Fruit fly (Drosophila melanogaster) whole organism, wandering third instar larva: Measurements from ENCODE around the gene Pex10.
A peak's percentile ranks its signal among the peaks of the same experiment; 100 is the strongest.

ENCODE experiments used
- Abd-B ChIP-seq: fragments of >200 bp; optimal IDR thresholded peaks from 2 replicates; lab custom pipeline; 2017; ENCODE audit warnings: missing biosample characterization, missing genetic modification characterization
- CG32264 ChIP-seq: fragments of 200-800 bp; sonication (Bioruptor generic); optimal IDR thresholded peaks from 2 replicates; lab custom pipeline; 2016; ENCODE audit warnings: missing biosample characterization, missing genetic modification characterization
- CG9705 ChIP-seq: fragments of 200-800 bp; sonication (Bioruptor generic); optimal IDR thresholded peaks from 2 replicates; lab custom pipeline; 2018; ENCODE audit warnings: missing biosample characterization, mild to moderate bottlenecking, missing genetic modification characterization
- Dfd ChIP-seq: fragments of >200 bp; optimal IDR thresholded peaks from 2 replicates; lab custom pipeline; 2017; ENCODE audit warnings: missing biosample characterization, missing genetic modification characterization
- Dif ChIP-seq: fragments of 200-275, 200-300 bp; sonication (Bioruptor generic); optimal IDR thresholded peaks from 2 replicates; lab custom pipeline; 2018; ENCODE audit warnings: missing biosample characterization, missing genetic modification characterization; ENCODE audit not compliant: partially characterized antibody
- GATAd ChIP-seq: sonication (Bioruptor generic); optimal IDR thresholded peaks from 2 replicates; lab custom pipeline; 2016; ENCODE audit warnings: missing biosample characterization, missing genetic modification characterization
- HLH106 ChIP-seq: fragments of 200-800 bp; optimal IDR thresholded peaks from 3 replicates; lab custom pipeline; 2019; ENCODE audit warnings: missing biosample characterization, mild to moderate bottlenecking, missing genetic modification characterization, moderate library complexity
- Hnf4 ChIP-seq: fragments of 200-800 bp; sonication (Bioruptor generic); optimal IDR thresholded peaks from 2 replicates; lab custom pipeline; 2016; ENCODE audit warnings: missing biosample characterization, mild to moderate bottlenecking, missing genetic modification characterization
- Hr78 ChIP-seq: fragments of >200 bp; optimal IDR thresholded peaks from 2 replicates; lab custom pipeline; 2017; ENCODE audit warnings: missing biosample characterization, missing genetic modification characterization
- Hr83 ChIP-seq: fragments of 200-300 bp; sonication (Bioruptor generic); optimal IDR thresholded peaks from 2 replicates; lab custom pipeline; 2016; ENCODE audit warnings: missing biosample characterization, mild to moderate bottlenecking, missing genetic modification characterization, moderate library complexity; ENCODE audit not compliant: poor library complexity, severe bottlenecking
- Jra ChIP-seq: sonication (Bioruptor generic); optimal IDR thresholded peaks from 2 replicates; lab custom pipeline; 2016; ENCODE audit warnings: missing biosample characterization, missing genetic modification characterization
- Mio ChIP-seq: sonication (Bioruptor generic); optimal IDR thresholded peaks from 2 replicates; lab custom pipeline; 2016; ENCODE audit warnings: missing biosample characterization, missing genetic modification characterization
- N ChIP-seq: fragments of >200 bp; optimal IDR thresholded peaks from 2 replicates; lab custom pipeline; 2018; ENCODE audit warnings: missing biosample characterization, missing external identifiers, missing genetic modification characterization
- OdsH ChIP-seq: fragments of 200-800 bp; sonication (Bioruptor generic); optimal IDR thresholded peaks from 2 replicates; lab custom pipeline; 2016; ENCODE audit warnings: missing biosample characterization, mild to moderate bottlenecking, missing genetic modification characterization
- Rel ChIP-seq, 2 experiments: fragments of 200-800 bp; sonication (Bioruptor generic) in 1 of 2; optimal IDR thresholded peaks; 2 replicates in 1 of 2; 3 replicates in 1 of 2; lab custom pipeline; 2016 to 2019; ENCODE audit warnings: mild to moderate bottlenecking in 2 of 2, missing biosample characterization in 2 of 2, missing genetic modification characterization in 2 of 2, moderate library complexity in 1 of 2
- Sp1 ChIP-seq: fragments of 200-800 bp; sonication (Bioruptor generic); optimal IDR thresholded peaks from 3 replicates; lab custom pipeline; 2019; ENCODE audit warnings: missing biosample characterization, mild to moderate bottlenecking, missing genetic modification characterization, moderate library complexity
- Vsx2 ChIP-seq: fragments of 200-300, 225-300 bp; sonication (Bioruptor generic); optimal IDR thresholded peaks from 2 replicates; lab custom pipeline; 2018; ENCODE audit warnings: missing biosample characterization, missing genetic modification characterization; ENCODE audit not compliant: partially characterized antibody
- br ChIP-seq: fragments of 200-800 bp; sonication (Bioruptor generic); optimal IDR thresholded peaks from 2 replicates; lab custom pipeline; 2016; ENCODE audit warnings: missing biosample characterization, missing genetic modification characterization
- brk ChIP-seq: fragments of 200-800 bp; sonication (Bioruptor generic); optimal IDR thresholded peaks from 2 replicates; lab custom pipeline; 2016; ENCODE audit warnings: missing biosample characterization, mild to moderate bottlenecking, missing genetic modification characterization
- dl ChIP-seq, 2 experiments: fragments of 175-275, 200-275 bp in 1 of 2; fragments of 200-275 bp in 1 of 2; sonication (Bioruptor generic); optimal IDR thresholded peaks; lab custom pipeline; 2018; ENCODE audit warnings: mild to moderate bottlenecking in 2 of 2, missing biosample characterization in 2 of 2, missing genetic modification characterization in 2 of 2, moderate library complexity in 2 of 2; ENCODE audit not compliant: partially characterized antibody in 2 of 2, insufficient read depth in 1 of 2
- dmrt93B ChIP-seq: fragments of 200-800 bp; sonication (Bioruptor generic); optimal IDR thresholded peaks from 2 replicates; lab custom pipeline; 2018; ENCODE audit warnings: missing biosample characterization, mild to moderate bottlenecking, missing genetic modification characterization
- dsf ChIP-seq: sonication (Bioruptor generic); optimal IDR thresholded peaks from 2 replicates; lab custom pipeline; 2016; ENCODE audit warnings: missing biosample characterization, missing genetic modification characterization, borderline replicate concordance
- ey ChIP-seq: fragments of 200-800 bp; sonication (Bioruptor generic); optimal IDR thresholded peaks from 2 replicates; lab custom pipeline; 2016; ENCODE audit warnings: missing biosample characterization, missing genetic modification characterization
- foxo ChIP-seq, 2 experiments: fragments of 200-800 bp; sonication (Bioruptor generic); optimal IDR thresholded peaks; 2 replicates in 1 of 2; 3 replicates in 1 of 2; lab custom pipeline; 2016 to 2017; ENCODE audit warnings: missing biosample characterization in 2 of 2, missing genetic modification characterization in 2 of 2
- fru ChIP-seq: fragments of 200-800 bp; sonication (Bioruptor generic); optimal IDR thresholded peaks from 3 replicates; lab custom pipeline; 2016; ENCODE audit warnings: missing biosample characterization, mild to moderate bottlenecking, missing genetic modification characterization
- h ChIP-seq: fragments of 200-800 bp; sonication (Bioruptor generic); optimal IDR thresholded peaks from 3 replicates; lab custom pipeline; 2016; ENCODE audit warnings: missing biosample characterization, mild to moderate bottlenecking, missing genetic modification characterization
- lola ChIP-seq: fragments of >200 bp; optimal IDR thresholded peaks from 2 replicates; lab custom pipeline; 2017; ENCODE audit warnings: missing biosample characterization, missing genetic modification characterization
- pan ChIP-seq: fragments of >200 bp; optimal IDR thresholded peaks from 2 replicates; lab custom pipeline; 2017
- psq ChIP-seq: fragments of 200-800 bp; sonication (Bioruptor generic); optimal IDR thresholded peaks from 3 replicates; lab custom pipeline; 2017; ENCODE audit warnings: missing biosample characterization, mild to moderate bottlenecking, missing genetic modification characterization, moderate library complexity
- rgr ChIP-seq: fragments of 200-800 bp; sonication (Bioruptor generic); optimal IDR thresholded peaks from 3 replicates; lab custom pipeline; 2016; ENCODE audit warnings: missing biosample characterization, mild to moderate bottlenecking, missing genetic modification characterization
- sv ChIP-seq: fragments of 200-800 bp; sonication (Bioruptor generic); optimal IDR thresholded peaks from 3 replicates; lab custom pipeline; 2016; ENCODE audit warnings: missing biosample characterization, missing genetic modification characterization
- tai ChIP-seq: sonication (Bioruptor generic); optimal IDR thresholded peaks from 2 replicates; lab custom pipeline; 2016; ENCODE audit warnings: missing biosample characterization, missing genetic modification characterization
- woc ChIP-seq: sonication (Bioruptor generic); optimal IDR thresholded peaks from 2 replicates; lab custom pipeline; 2016; ENCODE audit warnings: missing biosample characterization, mild to moderate bottlenecking, missing genetic modification characterization

Pex10 gene

dm6 chr3L:1518715-1519603 lies 39.1 kb upstream of the Pex10 start:
- TF ChIP-seq ey (GFP tag; lab: Kevin White, UChicago) (no peak), h (GFP tag; lab: Kevin White, UChicago) (peak; percentile 27)

- TF ChIP-seq Dfd (no peak), dsf (GFP tag; lab: Kevin White, UChicago) (no peak), foxo (GFP tag; optimal IDR thresholded peaks at IDR 0.05; lab: Kevin White, UChicago) (no peak)
Measured at dm6 chr3L:1531159-1531558, 26.9 kb upstream of the Pex10 start, which contains the start of gene Ir62a. TSS of gene Ir62a (minus strand) at chr3L:1531259.

- TF ChIP-seq pan (lab: Kevin White, UChicago) (no peak), br (GFP tag; lab: Kevin White, UChicago) (no peak), Dfd (no peak), sv (no peak), lola (no peak), dsf (GFP tag; lab: Kevin White, UChicago) (no peak), Rel (GFP tag; optimal IDR thresholded peaks at IDR 0.05; lab: Kevin White, UChicago) (no peak), Rel (tag; optimal IDR thresholded peaks at IDR 0.05; lab: Kevin White, UChicago) (no peak), Sp1 (GFP tag; lab: Kevin White, UChicago) (no peak), Dif (GFP tag; lab: Kevin White, UChicago) (no peak), HLH106 (tag; lab: Kevin White, UChicago) (peak; percentile 49), OdsH (GFP tag; lab: Kevin White, UChicago) (peak; percentile 5), Mio (no peak), brk (GFP tag; lab: Kevin White, UChicago) (no peak), Hr78 (GFP tag; lab: Kevin White, UChicago) (no peak), ey (GFP tag; lab: Kevin White, UChicago) (no peak), Vsx2 (GFP tag; lab: Kevin White, UChicago) (no peak), dmrt93B (GFP tag; lab: Kevin White, UChicago) (no peak), rgr (GFP tag; lab: Kevin White, UChicago) (no peak), Jra (no peak), psq (peak; percentile 88), Hnf4 (GFP tag; lab: Kevin White, UChicago) (no peak), GATAd (no peak), woc (GFP tag; lab: Kevin White, UChicago) (no peak), Abd-B (GFP tag; lab: Kevin White, UChicago) (no peak), dl (GFP tag; optimal IDR thresholded peaks at IDR 0.05; lab: Kevin White, UChicago; ENCODE audit: insufficient read depth in 1 of 2, partially characterized antibody in 2 of 2) (no peak)
Measured at dm6 chr3L:1533699-1534431, 24.2 kb upstream of the Pex10 start, which contains the start of gene Iml1. TSS of gene Iml1 (minus strand) at chr3L:1534034.

- TF ChIP-seq fru (GFP tag; lab: Kevin White, UChicago), result peak; percentile 60
- peak; percentile 55 for TF ChIP-seq psq
- no peak for TF ChIP-seq N (GFP tag; lab: Kevin White, UChicago)
- peak; percentile 42 for TF ChIP-seq OdsH (GFP tag; lab: Kevin White, UChicago)
- peak; percentile 80 for TF ChIP-seq h (GFP tag; lab: Kevin White, UChicago)
- peak; percentile 64 for TF ChIP-seq Sp1 (GFP tag; lab: Kevin White, UChicago)
- TF ChIP-seq Rel (GFP tag; optimal IDR thresholded peaks at IDR 0.05; lab: Kevin White, UChicago), result no peak
- peak; percentile 63 for TF ChIP-seq Rel (tag; optimal IDR thresholded peaks at IDR 0.05; lab: Kevin White, UChicago)
- no peak for TF ChIP-seq tai (GFP tag; lab: Kevin White, UChicago)
- TF ChIP-seq HLH106 (tag; lab: Kevin White, UChicago), result peak; percentile 65
- no peak for TF ChIP-seq Mio
- TF ChIP-seq rgr (GFP tag; lab: Kevin White, UChicago), result peak; percentile 48
- TF ChIP-seq CG9705 (GFP tag; lab: Kevin White, UChicago), result peak; percentile 67
- TF ChIP-seq Hnf4 (GFP tag; lab: Kevin White, UChicago), result no peak
- peak; percentile 23 for TF ChIP-seq CG32264 (GFP tag; lab: Kevin White, UChicago)
- peak; percentile 48 for TF ChIP-seq ey (GFP tag; lab: Kevin White, UChicago)
- TF ChIP-seq foxo (GFP tag; optimal IDR thresholded peaks at IDR 0.05; lab: Kevin White, UChicago), result peak in 1 of 2 experiments; percentile 66
- peak; percentile 60 for TF ChIP-seq Hr83 (GFP tag; lab: Kevin White, UChicago)
- TF ChIP-seq br (GFP tag; lab: Kevin White, UChicago), result peak; percentile 66
- peak; percentile 46 for TF ChIP-seq sv
- no peak for TF ChIP-seq lola
Measured at dm6 chr3L:1536487-1537337, 21.3 kb upstream of the Pex10 start, which contains the start of the genes CG12091 and pns. TSS of gene CG12091 (minus strand) at chr3L:1536835. TSS of gene pns (plus strand) at chr3L:1537137.
